Worm (Caenorhabditis elegans): Measurements from ENCODE around the gene R12B2.13.
A peak's percentile ranks its signal among the peaks of the same experiment; 100 is the strongest.

DNA sequence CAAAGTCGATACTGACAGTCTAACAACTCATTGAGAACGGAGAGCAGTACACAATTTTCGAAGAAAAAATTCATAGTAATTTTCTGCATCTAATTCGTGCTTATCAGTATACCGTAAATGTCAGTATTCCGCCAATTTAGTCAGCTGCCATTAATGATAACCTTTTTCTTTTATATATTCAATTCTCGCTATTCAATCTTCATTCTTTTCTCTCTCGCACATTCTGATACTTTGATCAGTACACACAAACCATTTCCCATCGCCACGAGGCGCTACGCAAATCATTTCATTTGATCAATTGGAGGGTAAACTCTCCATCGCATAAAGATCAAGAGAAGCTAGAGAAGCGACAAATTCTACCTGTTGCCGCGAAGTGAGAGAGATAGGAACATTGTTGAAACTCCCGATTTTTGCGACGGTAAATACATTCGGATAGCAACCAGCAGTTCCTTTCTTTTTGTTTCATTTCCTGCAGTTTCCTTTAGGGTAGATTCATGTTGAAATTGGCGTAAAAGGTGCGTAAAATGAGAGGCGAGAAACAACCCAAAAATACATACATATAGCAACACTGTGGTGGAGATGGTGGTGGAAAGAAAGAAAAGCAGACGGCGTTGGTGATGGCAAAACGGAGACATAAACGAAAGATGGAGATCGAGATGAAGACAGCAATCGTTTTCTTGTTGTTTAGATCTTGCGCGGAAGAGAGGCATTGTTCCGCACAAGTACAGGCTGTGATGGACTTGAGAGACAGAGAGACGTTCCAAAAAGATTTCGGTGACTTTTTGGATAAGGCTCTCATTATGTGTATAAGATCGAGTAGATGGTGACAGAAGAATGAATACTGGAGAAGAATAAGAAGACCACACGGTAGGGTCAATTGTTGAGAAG lies 5.1 kb upstream of the R12B2.13 start:
- TF ChIP-seq ets-4 (tag; optimal IDR thresholded peaks at IDR 0.05) (peak; percentile 13), nhr-11 (tag; optimal IDR thresholded peaks at IDR 0.05) (no peak), ref-2 (tag; optimal IDR thresholded peaks at IDR 0.05) (no peak), lin-11 (tag; optimal IDR thresholded peaks at IDR 0.05) (no peak), mec-3 (tag; optimal IDR thresholded peaks at IDR 0.05; ENCODE audit: borderline replicate concordance) (no peak), unc-55 (GFP tag; optimal IDR thresholded peaks at IDR 0.05) (peak; percentile 14), tbx-7 (tag; optimal IDR thresholded peaks at IDR 0.05) (no peak), dve-1 (tag; optimal IDR thresholded peaks at IDR 0.05) (no peak), pha-4 (tag; optimal IDR thresholded peaks at IDR 0.05) (no peak)

All from whole organism, late embryonic.